ENCODE assay signal across 1 fruit fly cellular context in genomic region chr2L:19577187-19577765, dm6.
A peak's percentile ranks its signal among the peaks of the same experiment; 100 is the strongest.
TF ChIP-seq lines count a peak whose summit lies in the region.

spi (minus strand) TSS chr2L:19577315.
msb1l (plus strand) TSS chr2L:19577701.

TF ChIP-seq in whole organism, embryonic, 481 proteins besides CTCF, POLR2A, EP300 and RAD21 (continued from another document and continues in another):
- TF ChIP-seq Nf-YA (GFP tag; IDR thresholded peaks at IDR 0.05; lab: Robert Waterston, UW): no peak
- TF ChIP-seq Max (GFP tag; optimal IDR thresholded peaks at IDR 0.05; lab: Kevin White, UChicago): no peak
- TF ChIP-seq slp2 (GFP tag; optimal IDR thresholded peaks at IDR 0.05; lab: Kevin White, UChicago): no peak
- peak; percentile 95 for TF ChIP-seq phol (tag; optimal IDR thresholded peaks at IDR 0.05; lab: Kevin White, UChicago)
- TF ChIP-seq ewg (GFP tag; optimal IDR thresholded peaks at IDR 0.05; lab: Kevin White, UChicago): no peak
- peak; percentile 56; the same call in 2 of the 3 replicates for TF ChIP-seq Opbp (GFP tag; IDR thresholded peaks at IDR 0.05; lab: Robert Waterston, UW; ENCODE audit: partially characterized antibody)
- TF ChIP-seq gt (GFP tag; IDR thresholded peaks at IDR 0.05; lab: Robert Waterston, UW): no peak
- no peak for TF ChIP-seq emc (GFP tag; optimal IDR thresholded peaks at IDR 0.05; lab: Kevin White, UChicago)
- TF ChIP-seq Poxn (GFP tag; IDR thresholded peaks at IDR 0.05; lab: Robert Waterston, UW): no peak
- no peak for TF ChIP-seq Hsf (GFP tag; optimal IDR thresholded peaks at IDR 0.05; lab: Kevin White, UChicago)
- TF ChIP-seq CG13624 (GFP tag; optimal IDR thresholded peaks at IDR 0.05; lab: Kevin White, UChicago): no peak
- TF ChIP-seq zen2 (GFP tag; IDR thresholded peaks at IDR 0.05; lab: Robert Waterston, UW; ENCODE audit: partially characterized antibody): no peak
- TF ChIP-seq D19A (tag; optimal IDR thresholded peaks at IDR 0.05; lab: Kevin White, UChicago): peak; percentile 37
- no peak for TF ChIP-seq CG15073 (GFP tag; optimal IDR thresholded peaks at IDR 0.05; lab: Kevin White, UChicago)
- no peak for TF ChIP-seq CG11560 (tag; IDR thresholded peaks at IDR 0.05; lab: Robert Waterston, UW)
- TF ChIP-seq gcm (GFP tag; optimal IDR thresholded peaks at IDR 0.05; lab: Kevin White, UChicago): no peak
- TF ChIP-seq cas (GFP tag; IDR thresholded peaks at IDR 0.05; lab: Robert Waterston, UW): no peak
- TF ChIP-seq ind (GFP tag; optimal IDR thresholded peaks at IDR 0.05; lab: Kevin White, UChicago): peak; percentile 62
- TF ChIP-seq fd3F (GFP tag; optimal IDR thresholded peaks at IDR 0.05; lab: Kevin White, UChicago): no peak
- no peak for TF ChIP-seq wek (GFP tag; optimal IDR thresholded peaks at IDR 0.05; lab: Kevin White, UChicago)
- TF ChIP-seq ham (GFP tag; IDR thresholded peaks at IDR 0.05; lab: Robert Waterston, UW): no peak
- peak; percentile 32 for TF ChIP-seq gsb-n (tag; optimal IDR thresholded peaks at IDR 0.05; lab: Kevin White, UChicago)
- no peak for TF ChIP-seq CG15011 (GFP tag; optimal IDR thresholded peaks at IDR 0.05; lab: Kevin White, UChicago)
- TF ChIP-seq klu (GFP tag; IDR thresholded peaks at IDR 0.05; lab: Robert Waterston, UW): 0 out of 2 replicates have a peak, but pooled peaks have one; percentile 35
- TF ChIP-seq stc (GFP tag; IDR thresholded peaks at IDR 0.05; lab: Robert Waterston, UW): no peak
- TF ChIP-seq ash1 (GFP tag; optimal IDR thresholded peaks at IDR 0.05; lab: Kevin White, UChicago): no peak
- no peak for TF ChIP-seq ranshi (GFP tag; IDR thresholded peaks at IDR 0.05; lab: Robert Waterston, UW)
- TF ChIP-seq CG1602 (GFP tag; optimal IDR thresholded peaks at IDR 0.05; lab: Kevin White, UChicago): peak; percentile 63
- no peak for TF ChIP-seq B-H1 (GFP tag; IDR thresholded peaks at IDR 0.05; lab: Robert Waterston, UW)
- peak; percentile 61 for TF ChIP-seq CG12155 (GFP tag; optimal IDR thresholded peaks at IDR 0.05; lab: Kevin White, UChicago)
- TF ChIP-seq dimm (GFP tag; IDR thresholded peaks at IDR 0.05; lab: Robert Waterston, UW): no peak
- TF ChIP-seq Side (GFP tag; optimal IDR thresholded peaks at IDR 0.05; lab: Kevin White, UChicago): no peak
- TF ChIP-seq CG17802 (tag; optimal IDR thresholded peaks at IDR 0.05; lab: Kevin White, UChicago): no peak
- TF ChIP-seq CG10654 (GFP tag; optimal IDR thresholded peaks at IDR 0.05; lab: Kevin White, UChicago): peak; percentile 50
- peak; percentile 47 for TF ChIP-seq zen (tag; optimal IDR thresholded peaks at IDR 0.05; lab: Kevin White, UChicago)
- no peak for TF ChIP-seq CG32767 (GFP tag; IDR thresholded peaks at IDR 0.05; lab: Robert Waterston, UW)
- peak; percentile 15; the same call in 1 of the 3 replicates for TF ChIP-seq CG7357 (GFP tag; IDR thresholded peaks at IDR 0.05; lab: Robert Waterston, UW)
- no peak for TF ChIP-seq pita (GFP tag; optimal IDR thresholded peaks at IDR 0.05; lab: Kevin White, UChicago)
- TF ChIP-seq Ravus (GFP tag; IDR thresholded peaks at IDR 0.05; lab: Robert Waterston, UW): no peak
- TF ChIP-seq Rx (GFP tag; IDR thresholded peaks at IDR 0.05; lab: Robert Waterston, UW): no peak
- peak; percentile 44 for TF ChIP-seq Myb (GFP tag; optimal IDR thresholded peaks at IDR 0.05; lab: Kevin White, UChicago)
- TF ChIP-seq pnt (GFP tag; optimal IDR thresholded peaks at IDR 0.05; lab: Kevin White, UChicago): no peak
- TF ChIP-seq CG9437 (GFP tag; optimal IDR thresholded peaks at IDR 0.05; lab: Kevin White, UChicago): peak; percentile 41
- peak; percentile 49; the same call in 1 of the 2 replicates for TF ChIP-seq sisA (GFP tag; IDR thresholded peaks at IDR 0.05; lab: Robert Waterston, UW)
- TF ChIP-seq CG4820 (GFP tag; optimal IDR thresholded peaks at IDR 0.05; lab: Kevin White, UChicago): peak; percentile 46
- no peak for TF ChIP-seq CG5180 (GFP tag; optimal IDR thresholded peaks at IDR 0.05; lab: Kevin White, UChicago)
- TF ChIP-seq jing (GFP tag; optimal IDR thresholded peaks at IDR 0.05; lab: Kevin White, UChicago): no peak
- peak in 1 of 3 experiments; percentile 65 for TF ChIP-seq lola (GFP tag; optimal IDR thresholded peaks at IDR 0.05; lab: Kevin White, UChicago)
- no peak for TF ChIP-seq tup (GFP tag; optimal IDR thresholded peaks at IDR 0.05; lab: Kevin White, UChicago)
- TF ChIP-seq CG17361 (GFP tag; IDR thresholded peaks at IDR 0.05; lab: Robert Waterston, UW): peak; percentile 87
- TF ChIP-seq CG6765 (GFP tag; optimal IDR thresholded peaks at IDR 0.05; lab: Kevin White, UChicago): no peak
- no peak for TF ChIP-seq CrebB (tag; optimal IDR thresholded peaks at IDR 0.05; lab: Kevin White, UChicago)
- no peak for TF ChIP-seq wor (GFP tag; IDR thresholded peaks at IDR 0.05; lab: Robert Waterston, UW)
- peak; percentile 30 for TF ChIP-seq CG10543 (GFP tag; optimal IDR thresholded peaks at IDR 0.05; lab: Kevin White, UChicago)
- peak in 1 of 2 experiments; percentile 29 for TF ChIP-seq insv (GFP tag; optimal IDR thresholded peaks at IDR 0.05; lab: Kevin White, UChicago)
- peak; percentile 74 for TF ChIP-seq CG12659 (GFP tag; optimal IDR thresholded peaks at IDR 0.05; lab: Kevin White, UChicago)
- TF ChIP-seq grn (GFP tag; optimal IDR thresholded peaks at IDR 0.05; lab: Kevin White, UChicago): no peak
- TF ChIP-seq scrt (GFP tag; optimal IDR thresholded peaks at IDR 0.05; lab: Kevin White, UChicago): no peak
- peak; percentile 4 for TF ChIP-seq CG1647 (GFP tag; optimal IDR thresholded peaks at IDR 0.05; lab: Kevin White, UChicago)
- peak; percentile 47 for TF ChIP-seq CG18764 (GFP tag; optimal IDR thresholded peaks at IDR 0.05; lab: Kevin White, UChicago)
- TF ChIP-seq luna (GFP tag; optimal IDR thresholded peaks at IDR 0.05; lab: Kevin White, UChicago): no peak
- no peak for TF ChIP-seq Adf1 (GFP tag; IDR thresholded peaks at IDR 0.05; lab: Robert Waterston, UW)
- TF ChIP-seq al (GFP tag; IDR thresholded peaks at IDR 0.05; lab: Robert Waterston, UW): peak; percentile 55
- no peak for TF ChIP-seq CG6683 (GFP tag; optimal IDR thresholded peaks at IDR 0.05; lab: Kevin White, UChicago)
- no peak for TF ChIP-seq HLH3B (GFP tag; IDR thresholded peaks at IDR 0.05; lab: Robert Waterston, UW)
- peak; percentile 45 for TF ChIP-seq Ssrp (tag; optimal IDR thresholded peaks at IDR 0.05; lab: Kevin White, UChicago)
- no peak for TF ChIP-seq schlank (tag; optimal IDR thresholded peaks at IDR 0.05; lab: Kevin White, UChicago)
- TF ChIP-seq CG12769 (tag; optimal IDR thresholded peaks at IDR 0.05; lab: Kevin White, UChicago): no peak
- TF ChIP-seq tgo (GFP tag; IDR thresholded peaks at IDR 0.05; lab: Robert Waterston, UW): no peak
- TF ChIP-seq knrl (GFP tag; IDR thresholded peaks at IDR 0.05; lab: Robert Waterston, UW; ENCODE audit: partially characterized antibody): peak; percentile 70
- TF ChIP-seq CG2875 (GFP tag; optimal IDR thresholded peaks at IDR 0.05; lab: Kevin White, UChicago): no peak
- TF ChIP-seq az2 (GFP tag; optimal IDR thresholded peaks at IDR 0.05; lab: Kevin White, UChicago): peak; percentile 57
- TF ChIP-seq Xrp1 (GFP tag; IDR thresholded peaks at IDR 0.05; lab: Robert Waterston, UW): no peak; the same call in 1 of the 2 replicates
- TF ChIP-seq CG14710 (tag; optimal IDR thresholded peaks at IDR 0.05; lab: Kevin White, UChicago): peak; percentile 86
- no peak for TF ChIP-seq CG5245 (GFP tag; optimal IDR thresholded peaks at IDR 0.05; lab: Kevin White, UChicago)
- TF ChIP-seq dmrt99B (tag; optimal IDR thresholded peaks at IDR 0.05; lab: Kevin White, UChicago): peak; percentile 36
- TF ChIP-seq nerfin-2 (GFP tag; IDR thresholded peaks at IDR 0.05; lab: Robert Waterston, UW; ENCODE audit: partially characterized antibody): no peak
- peak; percentile 71 for TF ChIP-seq B-H2 (GFP tag; optimal IDR thresholded peaks at IDR 0.05; lab: Kevin White, UChicago)
- TF ChIP-seq sc (optimal IDR thresholded peaks at IDR 0.05; lab: Kevin White, UChicago): no peak
- TF ChIP-seq sc (GFP tag; optimal IDR thresholded peaks at IDR 0.05; lab: Kevin White, UChicago): peak; percentile 27
- peak; percentile 76 for TF ChIP-seq Sry-δ (GFP tag; optimal IDR thresholded peaks at IDR 0.05; lab: Kevin White, UChicago)
- peak; percentile 52 for TF ChIP-seq CG32772 (GFP tag; IDR thresholded peaks at IDR 0.05; lab: Robert Waterston, UW)
- peak; percentile 82 for TF ChIP-seq CG30403 (GFP tag; optimal IDR thresholded peaks at IDR 0.05; lab: Kevin White, UChicago)
- TF ChIP-seq CG11723 (GFP tag; optimal IDR thresholded peaks at IDR 0.05; lab: Kevin White, UChicago): no peak
- TF ChIP-seq CG4730 (GFP tag; IDR thresholded peaks at IDR 0.05; lab: Robert Waterston, UW): no peak
- peak; percentile 70 for TF ChIP-seq Med (GFP tag; lab: Kevin White, UChicago)
- TF ChIP-seq hb (GFP tag; IDR thresholded peaks at IDR 0.05; lab: Robert Waterston, UW; ENCODE audit: partially characterized antibody): no peak
- TF ChIP-seq dan (GFP tag; IDR thresholded peaks at IDR 0.05; lab: Robert Waterston, UW): no peak
- no peak for TF ChIP-seq CG7987 (GFP tag; optimal IDR thresholded peaks at IDR 0.05; lab: Kevin White, UChicago)
- no peak for TF ChIP-seq gro (GFP tag; optimal IDR thresholded peaks at IDR 0.05; lab: Kevin White, UChicago)
- TF ChIP-seq CkIIα-i1 (GFP tag; IDR thresholded peaks at IDR 0.05; lab: Robert Waterston, UW): no peak
- no peak for TF ChIP-seq Doc2 (GFP tag; IDR thresholded peaks at IDR 0.05; lab: Robert Waterston, UW)
- no peak for TF ChIP-seq p53 (GFP tag; optimal IDR thresholded peaks at IDR 0.05; lab: Kevin White, UChicago)
- peak in 1 of 2 experiments; percentile 40 for TF ChIP-seq Pdp1 (GFP tag; optimal IDR thresholded peaks at IDR 0.05; lab: Kevin White, UChicago)
- TF ChIP-seq seq (GFP tag; IDR thresholded peaks at IDR 0.05; lab: Robert Waterston, UW): no peak
- no peak for TF ChIP-seq CG30431 (GFP tag; optimal IDR thresholded peaks at IDR 0.05; lab: Kevin White, UChicago)
- TF ChIP-seq CG17385 (GFP tag; optimal IDR thresholded peaks at IDR 0.05; lab: Kevin White, UChicago): peak; percentile 29
- TF ChIP-seq sr (GFP tag; IDR thresholded peaks at IDR 0.05; lab: Robert Waterston, UW): no peak
- TF ChIP-seq CG12299 (tag; optimal IDR thresholded peaks at IDR 0.05; lab: Kevin White, UChicago): no peak
- TF ChIP-seq ro (GFP tag; IDR thresholded peaks at IDR 0.05; lab: Robert Waterston, UW): no peak
- no peak for TF ChIP-seq CG12744 (GFP tag; optimal IDR thresholded peaks at IDR 0.05; lab: Kevin White, UChicago)
- peak; percentile 6 for TF ChIP-seq gfzf (GFP tag; optimal IDR thresholded peaks at IDR 0.05; lab: Kevin White, UChicago)
- TF ChIP-seq Ptx1 (GFP tag; IDR thresholded peaks at IDR 0.05; lab: Robert Waterston, UW): peak; percentile 74
- TF ChIP-seq CG3281 (GFP tag; optimal IDR thresholded peaks at IDR 0.05; lab: Kevin White, UChicago): peak; percentile 38
- no peak for TF ChIP-seq CG4360 (GFP tag; IDR thresholded peaks at IDR 0.05; lab: Robert Waterston, UW)
- no peak for TF ChIP-seq fru (optimal IDR thresholded peaks at IDR 0.05; lab: Kevin White, UChicago)
- no peak for TF ChIP-seq CG33213 (GFP tag; optimal IDR thresholded peaks at IDR 0.05; lab: Kevin White, UChicago)
- no peak for TF ChIP-seq CG16779 (GFP tag; IDR thresholded peaks at IDR 0.05; lab: Robert Waterston, UW)
- TF ChIP-seq CG13424 (tag; optimal IDR thresholded peaks at IDR 0.05; lab: Kevin White, UChicago): peak; percentile 66
- no peak for TF ChIP-seq CG34224 (GFP tag; IDR thresholded peaks at IDR 0.05; lab: Robert Waterston, UW; ENCODE audit: partially characterized antibody)
- no peak for TF ChIP-seq CG7271 (tag; optimal IDR thresholded peaks at IDR 0.05; lab: Kevin White, UChicago)
- TF ChIP-seq pb (GFP tag; optimal IDR thresholded peaks at IDR 0.05; lab: Kevin White, UChicago): no peak
- peak; percentile 1 for TF ChIP-seq CG2202 (tag; optimal IDR thresholded peaks at IDR 0.05; lab: Kevin White, UChicago)
- TF ChIP-seq croc (GFP tag; conservative IDR thresholded peaks at IDR 0.05; lab: Robert Waterston, UW): no peak
- TF ChIP-seq CG2199 (GFP tag; IDR thresholded peaks at IDR 0.05; lab: Robert Waterston, UW): no peak
- no peak; the same call in 2 of the 3 replicates for TF ChIP-seq ken (GFP tag; IDR thresholded peaks at IDR 0.05; lab: Robert Waterston, UW)
- no peak for TF ChIP-seq CG3163 (GFP tag; optimal IDR thresholded peaks at IDR 0.05; lab: Kevin White, UChicago)
- TF ChIP-seq CG18011 (GFP tag; optimal IDR thresholded peaks at IDR 0.05; lab: Kevin White, UChicago): no peak
- peak; percentile 62 for TF ChIP-seq CG15696 (tag; optimal IDR thresholded peaks at IDR 0.05; lab: Kevin White, UChicago)
- TF ChIP-seq Taf1 (GFP tag; IDR thresholded peaks at IDR 0.05; lab: Robert Waterston, UW): no peak
- TF ChIP-seq tx (GFP tag; optimal IDR thresholded peaks at IDR 0.05; lab: Kevin White, UChicago): no peak
- no peak for TF ChIP-seq zf30C (GFP tag; optimal IDR thresholded peaks at IDR 0.05; lab: Kevin White, UChicago)
- TF ChIP-seq Dad (GFP tag; optimal IDR thresholded peaks at IDR 0.05; lab: Kevin White, UChicago): no peak
- TF ChIP-seq bbx (GFP tag; IDR thresholded peaks at IDR 0.05; lab: Robert Waterston, UW; ENCODE audit: partially characterized antibody): peak; percentile 10; the same call in 1 of the 2 replicates
- peak; percentile 65 for TF ChIP-seq CG7556 (GFP tag; optimal IDR thresholded peaks at IDR 0.05; lab: Kevin White, UChicago)
- no peak for TF ChIP-seq gsb (GFP tag; IDR thresholded peaks at IDR 0.05; lab: Robert Waterston, UW)
- no peak for TF ChIP-seq Sox100B (GFP tag; optimal IDR thresholded peaks at IDR 0.05; lab: Kevin White, UChicago)
- TF ChIP-seq pzg (GFP tag; optimal IDR thresholded peaks at IDR 0.05; lab: Kevin White, UChicago): peak; percentile 49
- TF ChIP-seq Ets97D (GFP tag; optimal IDR thresholded peaks at IDR 0.05; lab: Kevin White, UChicago): peak; percentile 21
- peak; percentile 18; the same call in 1 of the 2 replicates for TF ChIP-seq CG14441 (GFP tag; IDR thresholded peaks at IDR 0.05; lab: Robert Waterston, UW)
- TF ChIP-seq CG6689 (GFP tag; IDR thresholded peaks at IDR 0.05; lab: Robert Waterston, UW): peak; percentile 22; the same call in 1 of the 2 replicates
- TF ChIP-seq CG18262 (tag; optimal IDR thresholded peaks at IDR 0.05; lab: Kevin White, UChicago): peak; percentile 71
- peak; percentile 81 for TF ChIP-seq CG12391 (tag; optimal IDR thresholded peaks at IDR 0.05; lab: Kevin White, UChicago)
- TF ChIP-seq CG4854 (GFP tag; optimal IDR thresholded peaks at IDR 0.05; lab: Kevin White, UChicago): no peak
- TF ChIP-seq BtbVII (GFP tag; optimal IDR thresholded peaks at IDR 0.05; lab: Kevin White, UChicago): no peak
- no peak for TF ChIP-seq CG10462 (GFP tag; optimal IDR thresholded peaks at IDR 0.05; lab: Kevin White, UChicago)
